Fruit fly (Drosophila melanogaster) whole organism, embryonic: Measurements from ENCODE around the gene Nepl13.

Experiments used
- Bgb ChIP-seq: fragments of 200-800 bp; sonication (Bioruptor generic); IDR thresholded peaks from 2 replicates; pipeline ENCODE4 v1.3.6; 2022; ENCODE audit warnings: missing biosample characterization, missing genetic modification characterization; ENCODE audit not compliant: partially characterized antibody
- CG10147 ChIP-seq: fragments of 200-800 bp; sonication (Bioruptor generic); optimal IDR thresholded peaks from 2 replicates; lab custom pipeline; 2019; ENCODE audit warnings: missing biosample characterization, mild to moderate bottlenecking, missing genetic modification characterization, moderate library complexity
- CG10431 ChIP-seq: fragments of 200-800 bp; sonication (Bioruptor generic); optimal IDR thresholded peaks from 3 replicates; lab custom pipeline; 2018; ENCODE audit warnings: missing biosample characterization, mild to moderate bottlenecking, missing genetic modification characterization
- CG12659 ChIP-seq: fragments of 200-800 bp; sonication (Bioruptor generic); optimal IDR thresholded peaks from 3 replicates; lab custom pipeline; 2017; ENCODE audit warnings: mild to moderate bottlenecking, missing biosample characterization, missing genetic modification reagents, missing genetic modification characterization
- CG15696 ChIP-seq: fragments of 200-800 bp; sonication (Bioruptor generic); optimal IDR thresholded peaks from 2 replicates; lab custom pipeline; 2019; ENCODE audit warnings: missing biosample characterization, mild to moderate bottlenecking, missing genetic modification characterization, moderate library complexity
- CG17186 ChIP-seq: fragments of 200-800 bp; sonication (Bioruptor generic); optimal IDR thresholded peaks from 3 replicates; lab custom pipeline; 2017; ENCODE audit warnings: missing biosample characterization, missing genetic modification reagents, missing genetic modification characterization
- CG30020 ChIP-seq: fragments of 200-800 bp; optimal IDR thresholded peaks from 2 replicates; lab custom pipeline; 2019; ENCODE audit warnings: missing biosample characterization, mild to moderate bottlenecking, missing genetic modification characterization, moderate library complexity
- CG3847 ChIP-seq: fragments of 200-800 bp; sonication (Bioruptor generic); IDR thresholded peaks from 2 replicates; pipeline ENCODE4 v1.3.6; 2022; ENCODE audit warnings: missing biosample characterization, missing genetic modification characterization
- CG42726 ChIP-seq: fragments of 200-800 bp; sonication (Bioruptor generic); IDR thresholded peaks from 2 replicates; pipeline ENCODE4 v1.3.6; 2022; ENCODE audit warnings: missing biosample characterization, missing genetic modification characterization; ENCODE audit not compliant: partially characterized antibody
- CG4404 ChIP-seq: fragments of 200-800 bp; sonication (Bioruptor generic); IDR thresholded peaks from 2 replicates; pipeline ENCODE4 v1.3.6; 2022; ENCODE audit warnings: missing biosample characterization, missing genetic modification characterization
- CG4707 ChIP-seq: fragments of 200-800 bp; sonication (Bioruptor generic); optimal IDR thresholded peaks from 2 replicates; lab custom pipeline; 2018; ENCODE audit warnings: missing biosample characterization, mild to moderate bottlenecking, missing genetic modification characterization, moderate library complexity
- CG6654 ChIP-seq: fragments of 200-800 bp; sonication (Bioruptor generic); optimal IDR thresholded peaks from 2 replicates; lab custom pipeline; 2017; ENCODE audit warnings: missing biosample characterization, mild to moderate bottlenecking, missing genetic modification characterization
- CG7556 ChIP-seq: fragments of 200-800 bp; sonication (Bioruptor generic); optimal IDR thresholded peaks from 2 replicates; lab custom pipeline; 2017; ENCODE audit warnings: missing biosample characterization, mild to moderate bottlenecking, missing genetic modification characterization
- CG7786 ChIP-seq: fragments of 200-800 bp; sonication (Bioruptor generic); optimal IDR thresholded peaks from 2 replicates; lab custom pipeline; 2016; ENCODE audit warnings: missing biosample characterization, missing genetic modification characterization
- CG8944 ChIP-seq: fragments of 200-800 bp; sonication (Bioruptor generic); optimal IDR thresholded peaks from 3 replicates; lab custom pipeline; 2016; ENCODE audit warnings: missing biosample characterization, missing genetic modification characterization
- CG9797 ChIP-seq: fragments of 200-800 bp; sonication (Bioruptor generic); optimal IDR thresholded peaks from 3 replicates; lab custom pipeline; 2018; ENCODE audit warnings: missing biosample characterization, mild to moderate bottlenecking, missing genetic modification characterization
- Dp ChIP-seq: fragments of 200-800 bp; sonication (Bioruptor generic); optimal IDR thresholded peaks from 2 replicates; lab custom pipeline; 2018; ENCODE audit warnings: missing biosample characterization, mild to moderate bottlenecking, missing genetic modification characterization, moderate library complexity
- Fer2 ChIP-seq: fragments of 200-800 bp; sonication (Bioruptor generic); optimal IDR thresholded peaks from 2 replicates; lab custom pipeline; 2018; ENCODE audit warnings: missing biosample characterization, mild to moderate bottlenecking, missing genetic modification characterization, moderate library complexity
- Gug ChIP-seq: fragments of 200-800 bp; sonication (Bioruptor generic); IDR thresholded peaks from 4 replicates; pipeline ENCODE4 v1.3.6; 2022; ENCODE audit warnings: missing biosample characterization, missing genetic modification characterization
- HLH4C ChIP-seq: fragments of 200-800 bp; sonication (Bioruptor generic); IDR thresholded peaks from 3 replicates; pipeline ENCODE4 v1.3.6; 2022; ENCODE audit warnings: missing biosample characterization, missing genetic modification characterization; ENCODE audit not compliant: partially characterized antibody
- HmgZ ChIP-seq: fragments of 200-800 bp; sonication (Bioruptor generic); optimal IDR thresholded peaks from 2 replicates; lab custom pipeline; 2018; ENCODE audit warnings: missing biosample characterization, mild to moderate bottlenecking, missing genetic modification characterization
- Lim3 ChIP-seq: fragments of 200-800 bp; sonication (Bioruptor generic); IDR thresholded peaks from 2 replicates; pipeline ENCODE4 v1.3.6; 2022; ENCODE audit warnings: missing biosample characterization, missing genetic modification characterization
- MBD-R2 ChIP-seq: fragments of 200-800 bp; sonication (Bioruptor generic); IDR thresholded peaks from 2 replicates; pipeline ENCODE4 v1.3.6; 2022; ENCODE audit warnings: missing biosample characterization, missing genetic modification characterization
- Med ChIP-seq: fragments of 200-800 bp; sonication (Bioruptor generic); peaks from one replicate; lab custom pipeline; 2016; ENCODE audit warnings: missing biosample characterization, missing genetic modification characterization, mild to moderate bottlenecking, inconsistent platforms, moderate library complexity
- NfI ChIP-seq: fragments of 200-800 bp; sonication (Bioruptor generic); optimal IDR thresholded peaks from 3 replicates; lab custom pipeline; 2018; ENCODE audit warnings: missing biosample characterization, mild to moderate bottlenecking, missing genetic modification characterization, moderate library complexity
- Scr ChIP-seq: fragments of 200-800 bp; sonication (Bioruptor generic); IDR thresholded peaks from 2 replicates; pipeline ENCODE4 v1.3.6; 2022; ENCODE audit warnings: missing biosample characterization, missing genetic modification characterization; ENCODE audit not compliant: partially characterized antibody
- Sry-δ ChIP-seq: fragments of 200-800 bp; sonication (Bioruptor generic); optimal IDR thresholded peaks from 2 replicates; lab custom pipeline; 2016; ENCODE audit warnings: missing biosample characterization, missing genetic modification characterization
- Xrp1 ChIP-seq: fragments of 200-800 bp; sonication (Bioruptor generic); IDR thresholded peaks from 2 replicates; pipeline ENCODE4 v1.3.6; 2022; ENCODE audit warnings: missing biosample characterization, missing genetic modification characterization
- bbx ChIP-seq: fragments of 200-800 bp; sonication (Bioruptor generic); IDR thresholded peaks from 2 replicates; pipeline ENCODE4 v1.3.6; 2022; ENCODE audit warnings: missing biosample characterization, missing genetic modification characterization; ENCODE audit not compliant: partially characterized antibody
- caup ChIP-seq: fragments of 200-800 bp; sonication (Bioruptor generic); optimal IDR thresholded peaks from 3 replicates; lab custom pipeline; 2017; ENCODE audit warnings: missing biosample characterization, mild to moderate bottlenecking, missing genetic modification characterization, moderate library complexity; ENCODE audit not compliant: severe bottlenecking
- chm ChIP-seq: fragments of 200-800 bp; sonication (Bioruptor generic); IDR thresholded peaks from 2 replicates; pipeline ENCODE4 v1.3.6; 2022; ENCODE audit warnings: missing biosample characterization, missing genetic modification characterization
- ci ChIP-seq: fragments of 200-800 bp; sonication (Bioruptor generic); IDR thresholded peaks from 3 replicates; pipeline ENCODE4 v1.3.6; 2022; ENCODE audit warnings: missing biosample characterization, missing genetic modification characterization
- dimm ChIP-seq: fragments of 200-800 bp; sonication (Bioruptor generic); IDR thresholded peaks from 2 replicates; pipeline ENCODE4 v1.3.6; 2022; ENCODE audit warnings: missing biosample characterization, missing genetic modification characterization
- eve ChIP-seq, 2 experiments: fragments of >200 bp; optimal IDR thresholded peaks; 2 replicates each; lab custom pipeline; 2017; ENCODE audit warnings: missing biosample characterization in 2 of 2, missing genetic modification characterization in 2 of 2
- fd64A ChIP-seq: fragments of 200-800 bp; sonication (Bioruptor generic); optimal IDR thresholded peaks from 3 replicates; lab custom pipeline; 2018; ENCODE audit warnings: missing biosample characterization, mild to moderate bottlenecking, missing genetic modification characterization
- fd96Cb ChIP-seq: fragments of 200-800 bp; sonication (Bioruptor generic); optimal IDR thresholded peaks from 2 replicates; lab custom pipeline; 2018; ENCODE audit warnings: missing biosample characterization, mild to moderate bottlenecking, missing genetic modification characterization, moderate library complexity
- ftz-f1 ChIP-seq: fragments of 200-800 bp; sonication (Bioruptor generic); optimal IDR thresholded peaks from 2 replicates; lab custom pipeline; 2016; ENCODE audit warnings: missing biosample characterization, missing genetic modification characterization
- gfzf ChIP-seq: fragments of 200-800 bp; sonication (Bioruptor generic); optimal IDR thresholded peaks from 2 replicates; lab custom pipeline; 2016; ENCODE audit warnings: missing biosample characterization, mild to moderate bottlenecking, missing genetic modification characterization, moderate library complexity
- hb ChIP-seq: fragments of 200-800 bp; sonication (Bioruptor generic); IDR thresholded peaks from 3 replicates; pipeline ENCODE4 v1.3.6; 2022; ENCODE audit warnings: missing biosample characterization, missing genetic modification characterization; ENCODE audit not compliant: partially characterized antibody
- hkb ChIP-seq, 2 experiments: fragments of 200-800 bp in 1 of 2; fragments of >200 bp in 1 of 2; sonication (Bioruptor generic) in 1 of 2; IDR thresholded peaks in 1 of 2; optimal IDR thresholded peaks in 1 of 2; 2 replicates each; pipeline versions ENCODE4 v1.3.6 to Lab custom; 2017 to 2022; ENCODE audit warnings: missing biosample characterization in 1 of 2, missing genetic modification characterization in 1 of 2
- ind ChIP-seq: fragments of 200-800 bp; sonication (Bioruptor generic); optimal IDR thresholded peaks from 3 replicates; lab custom pipeline; 2016; ENCODE audit warnings: missing biosample characterization, missing genetic modification characterization
- kah ChIP-seq: fragments of 200-800 bp; sonication (Bioruptor generic); optimal IDR thresholded peaks from 2 replicates; lab custom pipeline; 2018; ENCODE audit warnings: missing biosample characterization, mild to moderate bottlenecking, missing genetic modification characterization
- row ChIP-seq: fragments of 200-800 bp; sonication (Bioruptor generic); IDR thresholded peaks from 3 replicates; pipeline ENCODE4 v1.3.6; 2022; ENCODE audit warnings: missing biosample characterization, missing genetic modification characterization
- scrt ChIP-seq: fragments of 200-800 bp; sonication (Bioruptor generic); optimal IDR thresholded peaks from 2 replicates; lab custom pipeline; 2018; ENCODE audit warnings: missing biosample characterization, mild to moderate bottlenecking, missing genetic modification characterization, moderate library complexity
- seq ChIP-seq: fragments of 200-800 bp; sonication (Bioruptor generic); IDR thresholded peaks from 2 replicates; pipeline ENCODE4 v1.3.6; 2022; ENCODE audit warnings: missing biosample characterization, missing genetic modification characterization
- sna ChIP-seq: fragments of 200-800 bp; sonication (Bioruptor generic); IDR thresholded peaks from 2 replicates; pipeline ENCODE4 v1.3.6; 2022; ENCODE audit warnings: missing biosample characterization, missing genetic modification characterization; ENCODE audit not compliant: partially characterized antibody
- usp ChIP-seq: fragments of >200 bp; optimal IDR thresholded peaks from 2 replicates; lab custom pipeline; 2017; ENCODE audit warnings: missing biosample characterization, missing genetic modification characterization
- vfl ChIP-seq: fragments of 200-800 bp; sonication (Bioruptor generic); optimal IDR thresholded peaks from 2 replicates; lab custom pipeline; 2016; ENCODE audit warnings: missing biosample characterization, missing genetic modification characterization
- wdn ChIP-seq: fragments of 200-800 bp; sonication (Bioruptor generic); IDR thresholded peaks from 2 replicates; pipeline ENCODE4 v1.3.6; 2022; ENCODE audit warnings: missing biosample characterization, missing genetic modification characterization
- z ChIP-seq: fragments of 200-800 bp; sonication (Bioruptor generic); IDR thresholded peaks from 3 replicates; pipeline ENCODE4 v1.3.6; 2022; ENCODE audit warnings: missing biosample characterization, missing genetic modification characterization

Gene Nepl13

DNA sequence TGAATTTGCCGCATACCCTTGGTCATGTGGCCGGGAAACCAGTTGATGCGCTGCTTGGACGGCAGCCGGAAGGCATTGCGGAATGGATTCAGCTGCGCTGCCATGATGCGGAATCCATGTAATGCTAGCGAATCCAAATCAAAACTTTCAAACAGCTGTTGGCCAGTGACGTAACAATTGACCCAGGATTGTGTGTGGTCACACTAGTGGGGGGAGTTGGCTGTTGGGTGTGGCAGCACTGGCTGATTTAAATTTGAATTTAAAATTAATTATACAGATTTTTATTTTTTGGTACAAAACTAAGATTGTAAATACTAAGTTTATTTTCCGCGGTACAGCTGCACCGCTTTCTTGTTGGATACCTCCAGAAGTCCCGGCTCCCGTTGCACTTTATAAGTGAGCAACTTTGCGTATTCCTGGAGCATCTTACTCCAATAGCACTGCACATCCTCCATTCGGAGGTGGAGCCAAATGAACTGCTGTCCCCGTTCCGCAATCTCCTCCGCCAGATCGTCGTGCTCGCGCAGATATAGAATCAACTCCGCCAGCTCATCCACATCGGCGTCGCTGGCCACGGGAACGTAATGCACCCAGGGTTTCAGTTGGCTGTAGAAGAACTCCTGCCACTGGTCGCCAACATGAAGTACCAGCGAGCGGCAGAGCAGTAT, 13.3 kb downstream of the Nepl13 start, which contains the start of gene CG17141 (continued):
- no peak for TF ChIP-seq caup (GFP tag; lab: Kevin White, UChicago)
- TF ChIP-seq hkb (optimal IDR thresholded peaks at IDR 0.05; lab: Kevin White, UChicago) = no peak
- TF ChIP-seq hkb (GFP tag; IDR thresholded peaks at IDR 0.05; lab: Robert Waterston, UW) = peak; percentile 40
- TF ChIP-seq seq (GFP tag; lab: Robert Waterston, UW) = no peak
- peak; percentile 42; the same call in 1 of the 3 replicates for TF ChIP-seq ci
- peak; percentile 9 for TF ChIP-seq CG10431 (GFP tag; lab: Kevin White, UChicago)
- TF ChIP-seq fd96Cb (tag; lab: Kevin White, UChicago) = no peak
- TF ChIP-seq wdn (GFP tag; lab: Robert Waterston, UW) = no peak
- no peak; the same call in 2 of the 3 replicates for TF ChIP-seq hb (GFP tag; lab: Robert Waterston, UW)
- no peak for TF ChIP-seq vfl (GFP tag; lab: Kevin White, UChicago)
- peak; percentile 42 for TF ChIP-seq gfzf (GFP tag; lab: Kevin White, UChicago)
- TF ChIP-seq row (GFP tag; lab: Robert Waterston, UW) = peak; percentile 12; the same call in 1 of the 3 replicates
- no peak for TF ChIP-seq Lim3 (GFP tag; lab: Robert Waterston, UW)
- no peak for TF ChIP-seq NfI (GFP tag; lab: Kevin White, UChicago)
- no peak for TF ChIP-seq fd64A (GFP tag; lab: Kevin White, UChicago)
- no peak for TF ChIP-seq CG4707 (GFP tag; lab: Kevin White, UChicago)
- no peak for TF ChIP-seq CG10147 (GFP tag; lab: Kevin White, UChicago)
- no peak for TF ChIP-seq scrt
- TF ChIP-seq bbx = 0 out of 2 replicates have a peak, but pooled peaks have one; percentile 28
- no peak for TF ChIP-seq Gug (GFP tag; lab: Robert Waterston, UW)
- no peak for TF ChIP-seq ftz-f1 (GFP tag; lab: Kevin White, UChicago)
- peak; percentile 73 for TF ChIP-seq Med
- TF ChIP-seq CG8944 = no peak
- TF ChIP-seq CG4404 (GFP tag; lab: Robert Waterston, UW) = no peak
- no peak for TF ChIP-seq ind
- TF ChIP-seq z (GFP tag; lab: Robert Waterston, UW) = no peak
- peak; percentile 45; the same call in 1 of the 2 replicates for TF ChIP-seq Bgb (GFP tag; lab: Robert Waterston, UW)
- peak; percentile 30; the same call in 1 of the 2 replicates for TF ChIP-seq chm (GFP tag; lab: Robert Waterston, UW)
- TF ChIP-seq eve (GFP tag; optimal IDR thresholded peaks at IDR 0.05; lab: Kevin White, UChicago) = no peak
- TF ChIP-seq usp = no peak
- no peak for TF ChIP-seq Fer2 (tag; lab: Kevin White, UChicago)
- no peak for TF ChIP-seq dimm
- peak; percentile 27; the same call in 1 of the 2 replicates for TF ChIP-seq sna (GFP tag; lab: Robert Waterston, UW)
- TF ChIP-seq kah = peak; percentile 25
- TF ChIP-seq CG6654 = no peak
- TF ChIP-seq Sry-δ (GFP tag; lab: Kevin White, UChicago) = peak; percentile 23
- peak; percentile 22; the same call in 1 of the 3 replicates for TF ChIP-seq HLH4C (GFP tag; lab: Robert Waterston, UW)

- TF ChIP-seq CG30020 (tag; lab: Kevin White, UChicago) (peak; percentile 17), CG7556 (GFP tag; lab: Kevin White, UChicago) (no peak), CG17186 (GFP tag; lab: Kevin White, UChicago) (peak; percentile 50), CG9797 (GFP tag; lab: Kevin White, UChicago) (peak; percentile 85), CG42726 (GFP tag; lab: Robert Waterston, UW) (no peak), CG3847 (GFP tag; lab: Robert Waterston, UW) (peak; percentile 59), Dp (GFP tag; lab: Kevin White, UChicago) (peak; percentile 85), HmgZ (peak; percentile 32), Xrp1 (GFP tag; lab: Robert Waterston, UW) (no peak), CG12659 (GFP tag; lab: Kevin White, UChicago) (peak; percentile 40), Med (peak; percentile 76), Scr (GFP tag; lab: Robert Waterston, UW) (peak; percentile 38; the same call in 1 of the 2 replicates), MBD-R2 (GFP tag; lab: Robert Waterston, UW) (peak; percentile 95), CG15696 (tag; lab: Kevin White, UChicago) (no peak), CG7786 (GFP tag; lab: Kevin White, UChicago) (no peak)
These were observed 15.4 kb downstream of the Nepl13 start, which contains the start of the genes vret and HP1c for dm6 chr3R:22745432-22745831. vret (minus strand) TSS chr3R:22745581. HP1c (plus strand) TSS chr3R:22745620.
